Worm (Caenorhabditis elegans): ENCODE results near the gene actl-1.

DNA sequence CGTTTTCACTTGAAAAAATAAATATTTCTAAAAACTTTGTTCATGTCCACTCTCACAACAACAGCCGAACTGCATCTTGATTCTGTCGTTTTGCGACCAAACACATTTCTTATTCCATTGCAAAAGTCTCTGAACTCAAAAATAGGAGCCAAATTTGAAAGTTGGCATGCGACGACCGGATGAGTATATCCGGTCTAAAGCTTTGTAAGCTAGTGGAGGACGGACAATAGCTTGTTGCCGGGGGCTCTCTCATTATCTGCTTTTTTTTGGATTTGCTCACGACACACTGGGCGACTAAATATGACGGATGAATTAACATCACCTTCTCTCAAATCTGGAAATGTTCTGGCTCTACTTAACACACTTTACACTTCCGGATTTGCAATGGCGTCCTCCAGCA lies 37.9 kb downstream of the actl-1 start, which contains the start of gene K04E7.1:
- TF ChIP-seq nhr-237 (tag; optimal IDR thresholded peaks at IDR 0.05) (no peak), hlh-1 (tag; optimal IDR thresholded peaks at IDR 0.05) (no peak), nhr-28 (tag; optimal IDR thresholded peaks at IDR 0.05) (no peak), snpc-4 (tag; optimal IDR thresholded peaks at IDR 0.05) (no peak), nhr-2 (tag; optimal IDR thresholded peaks at IDR 0.05) (no peak), flh-1 (GFP tag; optimal IDR thresholded peaks at IDR 0.05) (no peak), unc-62 (GFP tag; optimal IDR thresholded peaks at IDR 0.05) (no peak), elt-1 (tag; optimal IDR thresholded peaks at IDR 0.05; ENCODE audit: borderline replicate concordance, insufficient read depth) (no peak), elt-3 (tag; optimal IDR thresholded peaks at IDR 0.05) (no peak), mab-5 (tag; optimal IDR thresholded peaks at IDR 0.05) (no peak), mls-2 (tag; optimal IDR thresholded peaks at IDR 0.05) (no peak)

Measured in whole organism, mixed stage, embryonic.